Worm (Caenorhabditis elegans): ENCODE data around the gene ssp-10.

The ssp-10 gene

ce11 chrIV:9802711-9803110, 48.1 kb downstream of the ssp-10 start, which contains the start of gene fat-3 (continued):
- TF ChIP-seq snpc-4 (tag; optimal IDR thresholded peaks at IDR 0.05) = no peak
- no peak for TF ChIP-seq zip-11 (GFP tag; IDR thresholded peaks at IDR 0.05)
- peak; percentile 82 for TF ChIP-seq php-3 (GFP tag; IDR thresholded peaks at IDR 0.05)
- peak; percentile 31 for TF ChIP-seq pqm-1 (tag; optimal IDR thresholded peaks at IDR 0.05)
- peak; percentile 79 for TF ChIP-seq dve-1 (tag; optimal IDR thresholded peaks at IDR 0.05; ENCODE audit: insufficient read depth)
- TF ChIP-seq mdt-29 (GFP tag; IDR thresholded peaks at IDR 0.05) = 0 out of 2 replicates have a peak, but pooled peaks have one; percentile 10

- TF ChIP-seq pqm-1 (tag; optimal IDR thresholded peaks at IDR 0.05) = peak; percentile 98
- TF ChIP-seq egl-43 (GFP tag; IDR thresholded peaks at IDR 0.05) = no peak
- peak; percentile 97 for TF ChIP-seq tra-1 (GFP tag; IDR thresholded peaks at IDR 0.05)
- no peak for TF ChIP-seq hmg-1.1 (GFP tag; IDR thresholded peaks at IDR 0.05)
- no peak for TF ChIP-seq lim-7 (GFP tag; IDR thresholded peaks at IDR 0.05)
- TF ChIP-seq Y48G9A.11 (GFP tag; IDR thresholded peaks at IDR 0.05) = no peak
- TF ChIP-seq nhr-41 (GFP tag; IDR thresholded peaks at IDR 0.05) = 0 out of 2 replicates have a peak, but pooled peaks have one; percentile 24
- TF ChIP-seq nhr-10 (tag; optimal IDR thresholded peaks at IDR 0.05) = peak; percentile 64
- TF ChIP-seq dmd-6 (GFP tag; IDR thresholded peaks at IDR 0.05) = peak; percentile 98
- 0 out of 2 replicates have a peak, but pooled peaks have one; percentile 33 for TF ChIP-seq zfp-3 (GFP tag; conservative IDR thresholded peaks at IDR 0.05)
- no peak for TF ChIP-seq zip-2 (tag; optimal IDR thresholded peaks at IDR 0.05)
- no peak for TF ChIP-seq R02D3.7 (tag; optimal IDR thresholded peaks at IDR 0.05)
- TF ChIP-seq nhr-28 (tag; optimal IDR thresholded peaks at IDR 0.05) = peak; percentile 98
- TF ChIP-seq mes-2 (tag; optimal IDR thresholded peaks at IDR 0.05; ENCODE audit: poor library complexity, severe bottlenecking) = peak; percentile 26
- no peak for TF ChIP-seq nhr-237 (tag; optimal IDR thresholded peaks at IDR 0.05)
- TF ChIP-seq pha-4 (GFP tag; IDR thresholded peaks at IDR 0.05) = peak; percentile 36; the same call in 1 of the 2 replicates
- no peak for TF ChIP-seq pha-4 (tag; optimal IDR thresholded peaks at IDR 0.05)
- no peak for TF ChIP-seq duxl-1 (tag; optimal IDR thresholded peaks at IDR 0.05; ENCODE audit: poor library complexity)
- peak; percentile 99 for TF ChIP-seq php-3 (GFP tag; IDR thresholded peaks at IDR 0.05)
- no peak for TF ChIP-seq F10B5.3 (tag; optimal IDR thresholded peaks at IDR 0.05)
- TF ChIP-seq nhr-102 (tag; optimal IDR thresholded peaks at IDR 0.05) = peak; percentile 63
- TF ChIP-seq mxl-3 (GFP tag; optimal IDR thresholded peaks at IDR 0.05) = peak; percentile 28
- peak; percentile 95 for TF ChIP-seq lin-1 (GFP tag; IDR thresholded peaks at IDR 0.05)
- peak; percentile 83 for TF ChIP-seq aha-1 (tag)
- no peak for TF ChIP-seq skn-1 (tag; optimal IDR thresholded peaks at IDR 0.05)
- peak; percentile 18 to 66 for TF ChIP-seq unc-62 (GFP tag; optimal IDR thresholded peaks at IDR 0.05 in 1 of 2)
- TF ChIP-seq unc-62 (tag; optimal IDR thresholded peaks at IDR 0.05) = no peak
- TF ChIP-seq Y5F2A.4 (GFP tag; optimal IDR thresholded peaks at IDR 0.05) = no peak
- TF ChIP-seq hlh-11 (tag; optimal IDR thresholded peaks at IDR 0.05) = peak; percentile 96
- TF ChIP-seq nhr-48 (tag; optimal IDR thresholded peaks at IDR 0.05) = peak; percentile 78
- TF ChIP-seq daf-16 (GFP tag; optimal IDR thresholded peaks at IDR 0.05) = peak in 1 of 2 experiments; percentile 40
- TF ChIP-seq daf-16 (tag; optimal IDR thresholded peaks at IDR 0.05) = peak; percentile 92
- TF ChIP-seq sdz-12 (GFP tag; optimal IDR thresholded peaks at IDR 0.05) = no peak
- TF ChIP-seq Y75B8A.6 (GFP tag; IDR thresholded peaks at IDR 0.05) = no peak
- peak; percentile 40 for TF ChIP-seq mep-1 (tag; optimal IDR thresholded peaks at IDR 0.05)
- TF ChIP-seq fkh-10 (GFP tag; optimal IDR thresholded peaks at IDR 0.05) = no peak
- peak; percentile 41 for TF ChIP-seq gei-8 (GFP tag; optimal IDR thresholded peaks at IDR 0.05)
- TF ChIP-seq lin-15B (tag; optimal IDR thresholded peaks at IDR 0.05) = no peak
- TF ChIP-seq F49E8.2 (tag; optimal IDR thresholded peaks at IDR 0.05; ENCODE audit: borderline replicate concordance) = no peak
- no peak for TF ChIP-seq vab-7 (GFP tag; IDR thresholded peaks at IDR 0.05)
- peak; percentile 93 for TF ChIP-seq dve-1 (tag; optimal IDR thresholded peaks at IDR 0.05; ENCODE audit: insufficient read depth)
- TF ChIP-seq T20F7.1 (GFP tag; optimal IDR thresholded peaks at IDR 0.05) = peak; percentile 53
- TF ChIP-seq cey-2 (tag; optimal IDR thresholded peaks at IDR 0.05; ENCODE audit: borderline replicate concordance, insufficient read depth) = no peak
- TF ChIP-seq lin-38 (GFP tag; IDR thresholded peaks at IDR 0.05) = no peak
- TF ChIP-seq zag-1 (tag; optimal IDR thresholded peaks at IDR 0.05) = no peak
- no peak for TF ChIP-seq ztf-7 (tag; optimal IDR thresholded peaks at IDR 0.05)
Measured at ce11 chrIV:9801418-9801817, 49.4 kb downstream of the ssp-10 start.

Data from whole organism, L4 larva.